Worm (Caenorhabditis elegans) whole organism, mixed stage, embryonic: ENCODE results near the gene B0564.2.

ENCODE experiments used
- flh-1 ChIP-seq: fragments of 200-800 bp; sonication (Bioruptor generic); optimal IDR thresholded peaks from 2 replicates; lab custom pipeline; 2018; ENCODE audit warnings: mild to moderate bottlenecking, missing genetic modification characterization, moderate library complexity, missing compliant biosample characterization
- mep-1 ChIP-seq: fragments of 150-350 bp; optimal IDR thresholded peaks from 2 replicates; lab custom pipeline; 2017; ENCODE audit warnings: missing biosample characterization, missing genetic modification reagents, missing genetic modification characterization, inconsistent platforms
- nhr-76 ChIP-seq: sonication (generic microtip); optimal IDR thresholded peaks from 2 replicates; lab custom pipeline; 2017; ENCODE audit warnings: missing biosample characterization, missing genetic modification characterization
- sem-2 ChIP-seq: fragments of 200-800 bp; sonication (Bioruptor generic); optimal IDR thresholded peaks from 2 replicates; lab custom pipeline; 2018; ENCODE audit warnings: mild to moderate bottlenecking, missing genetic modification characterization, missing compliant biosample characterization
- unc-62 ChIP-seq: fragments of 150-350 bp; optimal IDR thresholded peaks from 2 replicates; lab custom pipeline; 2014; ENCODE audit warnings: missing biosample characterization, missing genetic modification reagents, missing genetic modification characterization

ce11 chrIV:13098652-13099051, 8.8 kb upstream of the B0564.2 start, which contains the start of the genes dli-1, tin-9.2 and exos-4.1:
- TF ChIP-seq unc-62 (GFP tag; lab: Kevin White, UChicago), result no peak
- TF ChIP-seq sem-2, result no peak
- no peak for TF ChIP-seq flh-1 (GFP tag; lab: Kevin White, UChicago)
- peak; percentile 76 for TF ChIP-seq mep-1 (tag; lab: Kevin White, UChicago)
- TF ChIP-seq nhr-76 (tag; lab: Kevin White, UChicago), result no peak
